Fruit fly (Drosophila melanogaster): ENCODE data around the gene CG18731.

Gene CG18731

DNA sequence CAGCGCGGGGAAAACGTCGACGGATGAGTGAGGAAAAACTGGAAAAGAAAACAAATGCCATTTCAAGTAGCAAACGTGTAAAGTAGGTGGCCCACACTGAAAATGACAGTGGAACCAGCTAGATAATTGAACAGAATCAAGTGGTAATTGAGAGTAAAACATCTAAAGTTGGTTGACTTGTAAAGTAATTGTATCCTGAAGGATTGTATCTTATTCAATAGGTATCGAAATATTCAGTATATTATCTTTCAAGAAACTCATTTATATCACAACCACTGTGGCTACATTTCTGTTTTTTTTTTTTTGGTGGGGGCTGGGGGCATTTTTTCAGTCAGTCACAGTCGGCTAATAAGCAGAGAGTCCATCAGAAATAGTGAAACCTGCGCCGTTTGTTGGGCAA lies 25.6 kb upstream of the CG18731 start (continued):
- TF ChIP-seq Atf-2 (GFP tag; optimal IDR thresholded peaks at IDR 0.05), result no peak
- TF ChIP-seq lov (optimal IDR thresholded peaks at IDR 0.05), result no peak
- no peak for TF ChIP-seq lov (GFP tag; IDR thresholded peaks at IDR 0.05)
- TF ChIP-seq en (GFP tag; optimal IDR thresholded peaks at IDR 0.05), result no peak
- TF ChIP-seq Side (GFP tag; optimal IDR thresholded peaks at IDR 0.05), result peak; percentile 11
- no peak for TF ChIP-seq vnd (GFP tag; IDR thresholded peaks at IDR 0.05; ENCODE audit: partially characterized antibody)
- peak; percentile 38 for TF ChIP-seq CG30403 (GFP tag; optimal IDR thresholded peaks at IDR 0.05)
- no peak for TF ChIP-seq h (optimal IDR thresholded peaks at IDR 0.05)
- peak; percentile 58; the same call in 1 of the 2 replicates for TF ChIP-seq sim (GFP tag; IDR thresholded peaks at IDR 0.05)
- TF ChIP-seq CG34422 (GFP tag; IDR thresholded peaks at IDR 0.05), result peak; percentile 7; the same call in 1 of the 3 replicates
- no peak for TF ChIP-seq gfzf (GFP tag; optimal IDR thresholded peaks at IDR 0.05)
- TF ChIP-seq Kr (GFP tag; optimal IDR thresholded peaks at IDR 0.05), result no peak
- TF ChIP-seq Nf-YA (GFP tag; IDR thresholded peaks at IDR 0.05), result no peak
- no peak for TF ChIP-seq Deaf1 (tag; optimal IDR thresholded peaks at IDR 0.05)
- no peak for TF ChIP-seq CG8478 (optimal IDR thresholded peaks at IDR 0.05)
- no peak for TF ChIP-seq psq (GFP tag; optimal IDR thresholded peaks at IDR 0.05)
- TF ChIP-seq rib (GFP tag; IDR thresholded peaks at IDR 0.05), result no peak
- peak; percentile 66 for TF ChIP-seq CG31441 (GFP tag; IDR thresholded peaks at IDR 0.05)
- no peak for TF ChIP-seq pita (GFP tag; optimal IDR thresholded peaks at IDR 0.05)
- no peak for TF ChIP-seq scrt (GFP tag; optimal IDR thresholded peaks at IDR 0.05)
- TF ChIP-seq CG17829 (tag; optimal IDR thresholded peaks at IDR 0.05), result peak; percentile 59
- TF ChIP-seq Rx (GFP tag; IDR thresholded peaks at IDR 0.05), result no peak; the same call in 1 of the 2 replicates
- TF ChIP-seq hb (GFP tag; IDR thresholded peaks at IDR 0.05; ENCODE audit: partially characterized antibody), result no peak
- no peak for TF ChIP-seq H2.0 (GFP tag; IDR thresholded peaks at IDR 0.05)
- no peak for TF ChIP-seq inv (GFP tag; IDR thresholded peaks at IDR 0.05; ENCODE audit: partially characterized antibody)
- peak; percentile 50 for TF ChIP-seq E2f1 (GFP tag; IDR thresholded peaks at IDR 0.05)
- no peak for TF ChIP-seq jigr1 (GFP tag; IDR thresholded peaks at IDR 0.05)
- TF ChIP-seq CG3847 (GFP tag; IDR thresholded peaks at IDR 0.05), result no peak
- peak; percentile 84 for TF ChIP-seq Xrp1 (GFP tag; IDR thresholded peaks at IDR 0.05)
- TF ChIP-seq pfk (GFP tag; optimal IDR thresholded peaks at IDR 0.05), result no peak
- no peak for TF ChIP-seq Ets97D (GFP tag; optimal IDR thresholded peaks at IDR 0.05)
- TF ChIP-seq CG8089 (GFP tag; optimal IDR thresholded peaks at IDR 0.05), result no peak
- TF ChIP-seq zen2 (GFP tag; IDR thresholded peaks at IDR 0.05; ENCODE audit: partially characterized antibody), result no peak
- TF ChIP-seq stwl (tag; optimal IDR thresholded peaks at IDR 0.05), result no peak
- no peak for TF ChIP-seq bowl (GFP tag; IDR thresholded peaks at IDR 0.05)
- TF ChIP-seq CG14965 (GFP tag; optimal IDR thresholded peaks at IDR 0.05; ENCODE audit: borderline replicate concordance), result no peak
- no peak for TF ChIP-seq CG13296 (GFP tag; optimal IDR thresholded peaks at IDR 0.05)
- TF ChIP-seq ttk (GFP tag; IDR thresholded peaks at IDR 0.05), result peak; percentile 66; the same call in 1 of the 2 replicates
- TF ChIP-seq hbn (GFP tag; IDR thresholded peaks at IDR 0.05; ENCODE audit: partially characterized antibody), result no peak
- no peak for TF ChIP-seq CG15269 (tag; optimal IDR thresholded peaks at IDR 0.05)
- no peak for TF ChIP-seq Sin3A (optimal IDR thresholded peaks at IDR 0.05)
- no peak for TF ChIP-seq B-H2 (GFP tag; optimal IDR thresholded peaks at IDR 0.05)
- TF ChIP-seq C15 (GFP tag; IDR thresholded peaks at IDR 0.05), result no peak
- TF ChIP-seq CG6689 (GFP tag; IDR thresholded peaks at IDR 0.05), result peak; percentile 69
- TF ChIP-seq CG8388 (GFP tag; optimal IDR thresholded peaks at IDR 0.05), result peak; percentile 49
- TF ChIP-seq Mad (GFP tag; optimal IDR thresholded peaks at IDR 0.05), result no peak
- no peak for TF ChIP-seq tll (GFP tag; optimal IDR thresholded peaks at IDR 0.05)
- TF ChIP-seq CG2120 (GFP tag; optimal IDR thresholded peaks at IDR 0.05), result no peak
- no peak for TF ChIP-seq CG9797 (GFP tag; optimal IDR thresholded peaks at IDR 0.05)
- no peak for TF ChIP-seq ap (GFP tag; IDR thresholded peaks at IDR 0.05)
- no peak for TF ChIP-seq gce (GFP tag; IDR thresholded peaks at IDR 0.05)
- no peak for TF ChIP-seq Bteb2 (GFP tag; optimal IDR thresholded peaks at IDR 0.05)
- TF ChIP-seq CG12744 (GFP tag; optimal IDR thresholded peaks at IDR 0.05), result no peak
- no peak for TF ChIP-seq az2 (GFP tag; optimal IDR thresholded peaks at IDR 0.05)

All from whole organism, embryonic.